ENCODE assay signal across 1 worm cellular context in the genomic region with DNA sequence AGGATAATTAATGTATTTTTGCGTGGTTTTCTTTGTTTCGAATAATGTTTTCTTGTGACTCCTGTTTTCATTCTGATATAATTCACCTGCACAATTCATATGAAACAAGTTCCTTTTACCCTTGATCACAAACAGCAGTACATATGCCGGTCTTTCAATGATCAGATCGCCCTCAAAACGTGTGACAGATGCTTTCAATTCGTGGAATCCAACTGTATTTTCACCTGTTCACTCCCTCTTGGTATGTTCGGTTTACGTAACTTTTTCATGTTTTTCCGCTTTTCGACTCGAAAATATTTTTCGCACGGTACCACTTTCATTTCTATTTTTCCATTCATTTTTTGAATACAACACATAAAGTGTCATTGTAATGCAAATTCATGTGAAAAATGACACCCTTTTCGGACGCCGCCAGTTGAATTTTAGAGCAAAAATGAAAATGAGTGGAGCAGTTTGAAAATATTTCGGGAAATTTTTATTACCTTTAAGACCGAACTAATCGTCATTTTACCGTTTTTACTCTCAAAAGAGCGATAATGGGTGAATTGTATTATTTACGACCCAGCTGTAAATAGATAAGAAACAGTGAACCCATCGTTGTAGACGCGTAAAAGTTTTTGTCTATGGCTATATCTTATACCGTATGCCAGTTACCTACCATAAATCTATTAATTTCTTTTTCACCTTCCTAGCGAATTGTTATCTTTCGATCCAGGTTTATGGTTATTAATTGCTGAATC.
TF ChIP-seq lines count a peak whose summit lies in the region.

Gene K10D6.4, plus strand, starts transcription at position 100 of the 740 bp plus-strand sequence.

TF ChIP-seq in whole organism, L1 larva, 84 proteins besides CTCF, POLR2A, EP300 and RAD21 (continued from another document):
- TF ChIP-seq zip-4 (GFP tag; optimal IDR thresholded peaks at IDR 0.05; lab: Kevin White, UChicago) (no peak), hlh-17 (GFP tag; optimal IDR thresholded peaks at IDR 0.05; lab: Kevin White, UChicago; ENCODE audit: borderline replicate concordance) (no peak), fos-1 (tag; optimal IDR thresholded peaks at IDR 0.05; lab: Kevin White, UChicago) (no peak), nhr-84 (tag; optimal IDR thresholded peaks at IDR 0.05; lab: Kevin White, UChicago) (no peak), hlh-4 (tag; optimal IDR thresholded peaks at IDR 0.05; lab: Kevin White, UChicago) (peak; percentile 99), nhr-76 (tag; optimal IDR thresholded peaks at IDR 0.05; lab: Kevin White, UChicago) (no peak), efl-1 (optimal IDR thresholded peaks at IDR 0.05; lab: Kevin White, UChicago) (no peak), efl-1 (GFP tag; optimal IDR thresholded peaks at IDR 0.05 in 1 of 2; lab: Kevin White, UChicago) (peak in 1 of 2 experiments; percentile 47), nhr-20 (tag; optimal IDR thresholded peaks at IDR 0.05; lab: Kevin White, UChicago) (no peak), unc-30 (tag; optimal IDR thresholded peaks at IDR 0.05; lab: Kevin White, UChicago) (no peak), nhr-47 (tag; optimal IDR thresholded peaks at IDR 0.05; lab: Kevin White, UChicago) (no peak), nhr-71 (tag; optimal IDR thresholded peaks at IDR 0.05; lab: Kevin White, UChicago) (peak; percentile 17), unc-130 (tag; optimal IDR thresholded peaks at IDR 0.05; lab: Kevin White, UChicago) (no peak), xbp-1 (tag; optimal IDR thresholded peaks at IDR 0.05; lab: Kevin White, UChicago) (no peak), lsy-2 (tag; optimal IDR thresholded peaks at IDR 0.05; lab: Kevin White, UChicago) (no peak), grh-1 (GFP tag; IDR thresholded peaks at IDR 0.05; lab: Robert Waterston, UW) (no peak), snu-23 (GFP tag; optimal IDR thresholded peaks at IDR 0.05; lab: Kevin White, UChicago) (no peak), mdl-1 (tag; optimal IDR thresholded peaks at IDR 0.05; lab: Kevin White, UChicago) (no peak), jun-1 (tag; optimal IDR thresholded peaks at IDR 0.05; lab: Kevin White, UChicago) (no peak), mep-1 (tag; optimal IDR thresholded peaks at IDR 0.05; lab: Kevin White, UChicago) (no peak), elt-3 (tag; optimal IDR thresholded peaks at IDR 0.05; lab: Kevin White, UChicago) (no peak)
